ENCODE assay signal across 3 fruit fly cellular contexts in the genomic region with DNA sequence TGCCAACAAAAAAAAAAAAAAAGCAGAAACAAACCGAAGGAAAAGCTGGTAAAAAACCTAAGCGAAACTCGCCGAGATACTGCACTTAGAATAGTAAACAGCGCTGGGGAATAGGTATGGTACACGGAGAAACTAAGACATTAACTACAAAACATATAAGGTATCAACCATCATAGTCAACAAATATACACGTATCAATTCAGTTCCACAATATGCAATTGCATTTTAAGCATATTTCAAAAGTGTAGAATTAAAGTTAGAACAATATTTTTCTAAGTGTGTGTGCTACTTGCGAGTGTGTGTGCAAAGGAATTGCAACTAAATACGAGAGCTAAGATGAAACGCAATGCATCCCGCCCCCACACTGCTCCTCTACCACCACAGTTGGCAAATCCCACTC.
TF ChIP-seq lines count a peak whose summit lies in the region.

No protein-coding gene starts in this region.

- TF ChIP-seq CTCF in whole organism, embryonic (GFP tag; optimal IDR thresholded peaks at IDR 0.05; lab: Kevin White, UChicago) = no peak

TF ChIP-seq in whole organism, embryonic, 481 proteins besides CTCF, POLR2A, EP300 and RAD21:
- no peak for TF ChIP-seq CG13775 (GFP tag; optimal IDR thresholded peaks at IDR 0.05; lab: Kevin White, UChicago)
- TF ChIP-seq bsh (GFP tag; optimal IDR thresholded peaks at IDR 0.05; lab: Kevin White, UChicago) = peak in 1 of 2 experiments; percentile 70
- no peak for TF ChIP-seq CG4404 (GFP tag; IDR thresholded peaks at IDR 0.05; lab: Robert Waterston, UW)
- TF ChIP-seq Drgx (GFP tag; IDR thresholded peaks at IDR 0.05; lab: Robert Waterston, UW) = peak; percentile 82
- no peak for TF ChIP-seq mam (GFP tag; optimal IDR thresholded peaks at IDR 0.05; lab: Kevin White, UChicago)
TF ChIP-seq in whole organism, embryonic: peak in this region for 2.

TF ChIP-seq in whole organism, prepupa, 60 proteins besides CTCF, POLR2A, EP300 and RAD21 (continues in another document):
- no peak for TF ChIP-seq Sox15 (GFP tag; optimal IDR thresholded peaks at IDR 0.05; lab: Kevin White, UChicago)
- peak; percentile 74 for TF ChIP-seq CG4318 (GFP tag; optimal IDR thresholded peaks at IDR 0.05; lab: Kevin White, UChicago)
- TF ChIP-seq CG31627 (GFP tag; optimal IDR thresholded peaks at IDR 0.05; lab: Kevin White, UChicago) = no peak
- TF ChIP-seq dac (GFP tag; optimal IDR thresholded peaks at IDR 0.05; lab: Kevin White, UChicago) = peak; percentile 53
- TF ChIP-seq salr (GFP tag; optimal IDR thresholded peaks at IDR 0.05; lab: Kevin White, UChicago) = peak in 1 of 2 experiments; percentile 81
- TF ChIP-seq Ets96B (tag; optimal IDR thresholded peaks at IDR 0.05; lab: Kevin White, UChicago) = peak; percentile 45
- TF ChIP-seq CG8632 (GFP tag; optimal IDR thresholded peaks at IDR 0.05; lab: Kevin White, UChicago) = no peak
- peak; percentile 91 for TF ChIP-seq CG8119 (GFP tag; IDR thresholded peaks at IDR 0.05; lab: Robert Waterston, UW)
- peak; percentile 87 for TF ChIP-seq Gug (GFP tag; IDR thresholded peaks at IDR 0.05; lab: Robert Waterston, UW)
- TF ChIP-seq pdm3 (GFP tag; optimal IDR thresholded peaks at IDR 0.05; lab: Kevin White, UChicago) = peak; percentile 64
- peak; percentile 49 for TF ChIP-seq svp (GFP tag; lab: Kevin White, UChicago)
- TF ChIP-seq net (GFP tag; optimal IDR thresholded peaks at IDR 0.05; lab: Kevin White, UChicago) = peak; percentile 40
- TF ChIP-seq Ets21C (GFP tag; optimal IDR thresholded peaks at IDR 0.05; lab: Kevin White, UChicago) = no peak
- TF ChIP-seq Met (GFP tag; optimal IDR thresholded peaks at IDR 0.05; lab: Kevin White, UChicago) = no peak
- TF ChIP-seq fkh (GFP tag; optimal IDR thresholded peaks at IDR 0.05; lab: Kevin White, UChicago) = no peak
- TF ChIP-seq CG16779 (tag; optimal IDR thresholded peaks at IDR 0.05; lab: Kevin White, UChicago) = peak; percentile 6
- TF ChIP-seq CG10669 (GFP tag; optimal IDR thresholded peaks at IDR 0.05; lab: Kevin White, UChicago) = peak; percentile 9
- TF ChIP-seq spab (GFP tag; optimal IDR thresholded peaks at IDR 0.05; lab: Kevin White, UChicago) = no peak
- TF ChIP-seq Eip78C (GFP tag; lab: Kevin White, UChicago) = peak; percentile 89
- peak; percentile 2 for TF ChIP-seq cyc (GFP tag; optimal IDR thresholded peaks at IDR 0.05; lab: Kevin White, UChicago)
- peak; percentile 58 for TF ChIP-seq Eip75B (GFP tag; optimal IDR thresholded peaks at IDR 0.05; lab: Kevin White, UChicago)
- peak; percentile 70 for TF ChIP-seq CG10631 (GFP tag; optimal IDR thresholded peaks at IDR 0.05; lab: Kevin White, UChicago)
- peak; percentile 43 for TF ChIP-seq CG6792 (GFP tag; optimal IDR thresholded peaks at IDR 0.05; lab: Kevin White, UChicago)
- peak; percentile 91 for TF ChIP-seq CG6163 (GFP tag; IDR thresholded peaks at IDR 0.05; lab: Robert Waterston, UW)
- TF ChIP-seq ss (GFP tag; optimal IDR thresholded peaks at IDR 0.05; lab: Kevin White, UChicago) = no peak
- TF ChIP-seq Blimp-1 (GFP tag; optimal IDR thresholded peaks at IDR 0.05; lab: Kevin White, UChicago) = no peak
- TF ChIP-seq CG34406 (GFP tag; optimal IDR thresholded peaks at IDR 0.05; lab: Kevin White, UChicago) = no peak
- TF ChIP-seq vri (GFP tag; optimal IDR thresholded peaks at IDR 0.05; lab: Kevin White, UChicago) = no peak
- no peak for TF ChIP-seq Hr38 (GFP tag; optimal IDR thresholded peaks at IDR 0.05; lab: Kevin White, UChicago)
- TF ChIP-seq Sox102F (GFP tag; optimal IDR thresholded peaks at IDR 0.05; lab: Kevin White, UChicago) = no peak
- no peak for TF ChIP-seq CG6854 (GFP tag; optimal IDR thresholded peaks at IDR 0.05; lab: Kevin White, UChicago)
- no peak for TF ChIP-seq Eip93F (GFP tag; optimal IDR thresholded peaks at IDR 0.05; lab: Kevin White, UChicago)
- no peak for TF ChIP-seq lz (GFP tag; optimal IDR thresholded peaks at IDR 0.05; lab: Kevin White, UChicago)
- peak; percentile 64 for TF ChIP-seq acj6 (GFP tag; optimal IDR thresholded peaks at IDR 0.05; lab: Kevin White, UChicago)
- peak; percentile 88 for TF ChIP-seq eg (GFP tag; IDR thresholded peaks at IDR 0.05; lab: Robert Waterston, UW)
- peak; percentile 80 for TF ChIP-seq CG3919 (GFP tag; optimal IDR thresholded peaks at IDR 0.05; lab: Kevin White, UChicago)
- TF ChIP-seq CG32006 (GFP tag; optimal IDR thresholded peaks at IDR 0.05; lab: Kevin White, UChicago) = peak; percentile 87
- peak; percentile 77 for TF ChIP-seq CG6276 (GFP tag; optimal IDR thresholded peaks at IDR 0.05; lab: Kevin White, UChicago)
- TF ChIP-seq Sox14 (GFP tag; optimal IDR thresholded peaks at IDR 0.05; lab: Kevin White, UChicago) = peak; percentile 72
- peak; percentile 33 for TF ChIP-seq CG11762 (GFP tag; optimal IDR thresholded peaks at IDR 0.05; lab: Kevin White, UChicago; ENCODE audit: insufficient read depth)
- peak; percentile 78 for TF ChIP-seq CG11294 (GFP tag; IDR thresholded peaks at IDR 0.05; lab: Robert Waterston, UW)
- TF ChIP-seq CG1621 (tag; optimal IDR thresholded peaks at IDR 0.05; lab: Kevin White, UChicago) = peak; percentile 20

TF ChIP-seq in whole organism, pupa, 21 proteins besides CTCF, POLR2A, EP300 and RAD21:
- TF ChIP-seq CG12605 (GFP tag; IDR thresholded peaks at IDR 0.05; lab: Robert Waterston, UW) (peak; percentile 82), CG17806 (tag; optimal IDR thresholded peaks at IDR 0.05; lab: Kevin White, UChicago) (peak; percentile 62), CG15710 (tag; optimal IDR thresholded peaks at IDR 0.05; lab: Kevin White, UChicago) (peak; percentile 42), CG13204 (GFP tag; optimal IDR thresholded peaks at IDR 0.05; lab: Kevin White, UChicago) (no peak), Pif1A (GFP tag; optimal IDR thresholded peaks at IDR 0.05; lab: Kevin White, UChicago) (peak; percentile 60), CG8159 (tag; optimal IDR thresholded peaks at IDR 0.05; lab: Kevin White, UChicago) (peak; percentile 9), EcR (GFP tag; optimal IDR thresholded peaks at IDR 0.05; lab: Kevin White, UChicago) (no peak), Snoo (tag; optimal IDR thresholded peaks at IDR 0.05; lab: Kevin White, UChicago) (no peak), Ets98B (GFP tag; IDR thresholded peaks at IDR 0.05; lab: Robert Waterston, UW) (peak; percentile 85), fd96Ca (GFP tag; IDR thresholded peaks at IDR 0.05; lab: Robert Waterston, UW) (peak; percentile 87), CG4496 (GFP tag; IDR thresholded peaks at IDR 0.05; lab: Robert Waterston, UW) (peak; percentile 92), CG10348 (GFP tag; IDR thresholded peaks at IDR 0.05; lab: Robert Waterston, UW) (peak; percentile 60; the same call in 1 of the 2 replicates), CG8301 (tag; optimal IDR thresholded peaks at IDR 0.05; lab: Kevin White, UChicago) (peak; percentile 94), CG9948 (tag; optimal IDR thresholded peaks at IDR 0.05; lab: Kevin White, UChicago) (peak; percentile 76), CG32121 (GFP tag; IDR thresholded peaks at IDR 0.05; lab: Robert Waterston, UW) (peak; percentile 66), rn (GFP tag; IDR thresholded peaks at IDR 0.05; lab: Robert Waterston, UW) (peak; percentile 79), CG14655 (GFP tag; optimal IDR thresholded peaks at IDR 0.05; lab: Kevin White, UChicago) (peak; percentile 93), Pif1B (GFP tag; optimal IDR thresholded peaks at IDR 0.05; lab: Kevin White, UChicago) (peak; percentile 54), gl (tag; optimal IDR thresholded peaks at IDR 0.05; lab: Kevin White, UChicago) (no peak), CG34367 (tag; optimal IDR thresholded peaks at IDR 0.05; lab: Kevin White, UChicago) (peak; percentile 44)

Comparison
In these comparisons a context has a peak if more than half of its experiments do, and no peak if none do; other contexts are left out.
1. Of the 7 proteins assayed by ChIP-seq in both whole organism, embryonic and whole organism, prepupa: peak only in whole organism, embryonic: none; only in whole organism, prepupa: CG16779, Gug and Lpt; in both: none; in neither: 4.